Fruit fly (Drosophila melanogaster): ENCODE data around the gene Myo81F.

Gene Myo81F

dm6 chr3R:566699-567098, at the start of gene Myo81F:
Myo81F (plus strand) TSS chr3R:567076.
- TF ChIP-seq CG17801 (GFP tag; optimal IDR thresholded peaks at IDR 0.05; ENCODE audit: partially characterized antibody) = no peak

- TF ChIP-seq CG17801 (GFP tag; optimal IDR thresholded peaks at IDR 0.05; ENCODE audit: partially characterized antibody) = no peak
Measured at dm6 chr3R:1212579-1212978, 645.7 kb downstream of the Myo81F start.

- no peak for TF ChIP-seq CG17801 (GFP tag; optimal IDR thresholded peaks at IDR 0.05; ENCODE audit: partially characterized antibody)
Measured at dm6 chr3R:1455593-1455992, 888.7 kb downstream of the Myo81F start.

dm6 chr3R:1867001-1867400, 1300.1 kb downstream of the Myo81F start:
- TF ChIP-seq CG17801 (GFP tag; optimal IDR thresholded peaks at IDR 0.05; ENCODE audit: partially characterized antibody) = no peak

- no peak for TF ChIP-seq CG17801 (GFP tag; optimal IDR thresholded peaks at IDR 0.05; ENCODE audit: partially characterized antibody)
Measured at dm6 chr3R:2110959-2111358, 1544.1 kb downstream of the Myo81F start.

dm6 chr3R:2169792-2170191, 1602.9 kb downstream of the Myo81F start:
- TF ChIP-seq CG17801 (GFP tag; optimal IDR thresholded peaks at IDR 0.05; ENCODE audit: partially characterized antibody) = no peak

dm6 chr3R:2411789-2412188, 1844.9 kb downstream of the Myo81F start:
- no peak for TF ChIP-seq CG17801 (GFP tag; optimal IDR thresholded peaks at IDR 0.05; ENCODE audit: partially characterized antibody)
